Worm (Caenorhabditis elegans): Measurements from ENCODE around the gene srz-63.

DNA sequence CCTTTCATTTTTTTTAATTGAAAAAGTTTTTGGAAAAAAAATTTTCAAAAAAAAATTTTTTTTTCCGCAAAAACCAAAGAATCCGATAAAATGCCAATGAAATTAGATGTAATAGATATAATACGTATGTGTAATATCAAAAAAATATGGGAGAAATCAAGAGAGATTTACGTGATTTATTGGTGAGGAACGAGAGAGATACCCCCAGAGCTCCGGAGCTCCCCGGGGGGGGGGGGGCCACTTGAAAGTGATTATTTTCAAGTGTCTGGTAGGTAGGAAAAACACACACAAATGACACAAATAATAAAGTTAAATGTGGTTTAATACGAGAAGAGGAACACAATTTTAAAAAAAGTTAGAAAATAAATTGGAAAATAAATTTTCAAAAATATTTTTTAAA is 1.7 kb upstream of the srz-63 start, which contains the start of gene Y57G7A.11:
- TF ChIP-seq nhr-237 (tag; optimal IDR thresholded peaks at IDR 0.05) (no peak), lin-13 (tag; optimal IDR thresholded peaks at IDR 0.05) (no peak), ztf-11 (tag; optimal IDR thresholded peaks at IDR 0.05) (no peak), unc-62 (GFP tag; optimal IDR thresholded peaks at IDR 0.05) (no peak), blmp-1 (tag; optimal IDR thresholded peaks at IDR 0.05) (no peak), mab-5 (tag; optimal IDR thresholded peaks at IDR 0.05) (no peak), pha-4 (tag; optimal IDR thresholded peaks at IDR 0.05) (no peak), lsy-2 (tag; optimal IDR thresholded peaks at IDR 0.05) (no peak), ces-1 (GFP tag; optimal IDR thresholded peaks at IDR 0.05) (no peak), M03D4.4 (tag; optimal IDR thresholded peaks at IDR 0.05) (no peak), unc-39 (tag; optimal IDR thresholded peaks at IDR 0.05) (no peak), nhr-76 (tag; optimal IDR thresholded peaks at IDR 0.05) (no peak), ham-2 (GFP tag; optimal IDR thresholded peaks at IDR 0.05) (no peak)

All from whole organism, mixed stage, embryonic.